Fruit fly (Drosophila melanogaster) whole organism, embryonic: ENCODE results near the gene CG3529.
A peak's percentile ranks its signal among the peaks of the same experiment; 100 is the strongest.

Experiments used
- Atf-2 ChIP-seq: fragments of 200-800 bp; sonication (Bioruptor generic); optimal IDR thresholded peaks from 2 replicates; lab custom pipeline; 2016; ENCODE audit warnings: missing biosample characterization, missing genetic modification characterization
- C15 ChIP-seq: fragments of 200-800 bp; sonication (Bioruptor generic); IDR thresholded peaks from 3 replicates; pipeline ENCODE4 v1.3.6; 2022; ENCODE audit warnings: missing biosample characterization, missing genetic modification characterization
- CG10543 ChIP-seq: fragments of 200-800 bp; sonication (Bioruptor generic); optimal IDR thresholded peaks from 3 replicates; lab custom pipeline; 2017; ENCODE audit warnings: missing biosample characterization, mild to moderate bottlenecking, missing genetic modification characterization, moderate library complexity
- CG14441 ChIP-seq: fragments of 200-800 bp; sonication (Bioruptor generic); IDR thresholded peaks from 2 replicates; pipeline ENCODE4 v1.3.6; 2022; ENCODE audit warnings: missing biosample characterization, missing genetic modification characterization
- CG16779 ChIP-seq: fragments of 200-800 bp; sonication (Bioruptor generic); IDR thresholded peaks from 2 replicates; pipeline ENCODE4 v1.3.6; 2022; ENCODE audit warnings: missing biosample characterization, missing genetic modification characterization
- CG16813 ChIP-seq: fragments of 200-800 bp; sonication (Bioruptor generic); IDR thresholded peaks from 3 replicates; pipeline ENCODE4 v1.3.6; 2022; ENCODE audit warnings: missing biosample characterization, missing genetic modification characterization; ENCODE audit not compliant: partially characterized antibody
- CG17385 ChIP-seq: fragments of 200-800 bp; sonication (Bioruptor generic); optimal IDR thresholded peaks from 3 replicates; lab custom pipeline; 2018; ENCODE audit warnings: missing biosample characterization, mild to moderate bottlenecking, missing genetic modification characterization
- CG17568 ChIP-seq: fragments of 200-800 bp; sonication (Bioruptor generic); optimal IDR thresholded peaks from 2 replicates; lab custom pipeline; 2018; ENCODE audit warnings: missing biosample characterization, mild to moderate bottlenecking, missing genetic modification characterization, moderate library complexity
- CG18619 ChIP-seq: fragments of 200-800 bp; sonication (Bioruptor generic); optimal IDR thresholded peaks from 3 replicates; lab custom pipeline; 2017; ENCODE audit warnings: missing biosample characterization, mild to moderate bottlenecking, missing genetic modification characterization
- CG31441 ChIP-seq: fragments of 200-800 bp; sonication (Bioruptor generic); IDR thresholded peaks from 2 replicates; pipeline ENCODE4 v1.3.6; 2022; ENCODE audit warnings: missing biosample characterization, missing genetic modification characterization
- CG3407 ChIP-seq: fragments of 200-800 bp; sonication (Bioruptor generic); optimal IDR thresholded peaks from 2 replicates; lab custom pipeline; 2018; ENCODE audit warnings: missing biosample characterization, mild to moderate bottlenecking, missing genetic modification characterization
- CG43689 ChIP-seq: fragments of 200-800 bp; sonication (Bioruptor generic); IDR thresholded peaks from 2 replicates; pipeline ENCODE4 v1.3.6; 2022; ENCODE audit warnings: missing biosample characterization, missing genetic modification characterization
- CG4820 ChIP-seq: fragments of 200-800 bp; sonication (Bioruptor generic); optimal IDR thresholded peaks from 3 replicates; lab custom pipeline; 2016; ENCODE audit warnings: missing biosample characterization, missing genetic modification characterization
- CG6175 ChIP-seq: fragments of 200-800 bp; sonication (Bioruptor generic); IDR thresholded peaks from 3 replicates; pipeline ENCODE4 v1.3.6; 2022; ENCODE audit warnings: missing biosample characterization, missing genetic modification characterization
- CG6765 ChIP-seq: fragments of 200-800 bp; sonication (Bioruptor generic); optimal IDR thresholded peaks from 3 replicates; lab custom pipeline; 2017; ENCODE audit warnings: missing biosample characterization, mild to moderate bottlenecking, missing genetic modification characterization
- CG6791 ChIP-seq: fragments of 200-800 bp; sonication (Bioruptor generic); IDR thresholded peaks from 3 replicates; pipeline ENCODE4 v1.3.6; 2022; ENCODE audit warnings: missing biosample characterization, missing genetic modification characterization; ENCODE audit not compliant: partially characterized antibody
- CG7786 ChIP-seq: fragments of 200-800 bp; sonication (Bioruptor generic); optimal IDR thresholded peaks from 2 replicates; lab custom pipeline; 2016; ENCODE audit warnings: missing biosample characterization, missing genetic modification characterization
- CG7928 ChIP-seq: fragments of 200-800 bp; sonication (Bioruptor generic); optimal IDR thresholded peaks from 2 replicates; lab custom pipeline; 2017; ENCODE audit warnings: missing biosample characterization, mild to moderate bottlenecking, missing genetic modification characterization
- CG7987 ChIP-seq: fragments of 200-800 bp; sonication (Bioruptor generic); optimal IDR thresholded peaks from 2 replicates; lab custom pipeline; 2018; ENCODE audit warnings: missing biosample characterization, mild to moderate bottlenecking, missing genetic modification characterization, moderate library complexity
- CG8765 ChIP-seq: fragments of 200-800 bp; sonication (Bioruptor generic); IDR thresholded peaks from 2 replicates; pipeline ENCODE4 v1.3.6; 2022; ENCODE audit warnings: missing biosample characterization, missing genetic modification characterization
- CG9876 ChIP-seq: fragments of 200-800 bp; sonication (Bioruptor generic); optimal IDR thresholded peaks from 2 replicates; lab custom pipeline; 2016; ENCODE audit warnings: missing biosample characterization, missing genetic modification characterization
- Dfd ChIP-seq, 2 experiments: fragments of >200 bp; optimal IDR thresholded peaks; 2 replicates each; lab custom pipeline; 2017; ENCODE audit warnings: missing biosample characterization in 2 of 2, missing genetic modification characterization in 2 of 2
- Doc2 ChIP-seq: fragments of 200-800 bp; sonication (Bioruptor generic); IDR thresholded peaks from 2 replicates; pipeline ENCODE4 v1.3.6; 2022; ENCODE audit warnings: missing biosample characterization, missing genetic modification characterization
- Drgx ChIP-seq: fragments of 200-800 bp; sonication (Bioruptor generic); IDR thresholded peaks from 2 replicates; pipeline ENCODE4 v1.3.6; 2022; ENCODE audit warnings: missing biosample characterization, missing genetic modification characterization
- Gsc ChIP-seq: fragments of 200-800 bp; sonication (Bioruptor generic); IDR thresholded peaks from 2 replicates; pipeline ENCODE4 v1.3.6; 2022; ENCODE audit warnings: missing biosample characterization, missing genetic modification characterization
- Gug ChIP-seq: fragments of 200-800 bp; sonication (Bioruptor generic); IDR thresholded peaks from 4 replicates; pipeline ENCODE4 v1.3.6; 2022; ENCODE audit warnings: missing biosample characterization, missing genetic modification characterization
- HLHmδ ChIP-seq: fragments of 200-800 bp; sonication (Bioruptor generic); optimal IDR thresholded peaks from 2 replicates; lab custom pipeline; 2018; ENCODE audit warnings: missing biosample characterization, mild to moderate bottlenecking, missing genetic modification characterization, moderate library complexity
- Hsf ChIP-seq: fragments of 200-800 bp; sonication (Bioruptor generic); optimal IDR thresholded peaks from 3 replicates; lab custom pipeline; 2016; ENCODE audit warnings: missing biosample characterization, missing genetic modification characterization
- Kr ChIP-seq: fragments of 200-800 bp; sonication (Bioruptor generic); optimal IDR thresholded peaks from 2 replicates; lab custom pipeline; 2017; ENCODE audit warnings: missing biosample characterization, mild to moderate bottlenecking, missing genetic modification characterization
- Max ChIP-seq: fragments of 200-800 bp; sonication (Bioruptor generic); optimal IDR thresholded peaks from 2 replicates; lab custom pipeline; 2016; ENCODE audit warnings: missing biosample characterization, mild to moderate bottlenecking, missing genetic modification characterization
- Meics ChIP-seq: fragments of 200-800 bp; sonication (Bioruptor generic); optimal IDR thresholded peaks from 2 replicates; lab custom pipeline; 2017; ENCODE audit warnings: missing biosample characterization, mild to moderate bottlenecking, missing genetic modification characterization
- NC2β ChIP-seq: fragments of 200-800 bp; sonication (Bioruptor generic); optimal IDR thresholded peaks from 2 replicates; lab custom pipeline; 2016; ENCODE audit warnings: missing biosample characterization, missing genetic modification characterization
- PHDP ChIP-seq: fragments of 200-800 bp; sonication (Bioruptor generic); optimal IDR thresholded peaks from 3 replicates; lab custom pipeline; 2018; ENCODE audit warnings: missing biosample characterization, mild to moderate bottlenecking, missing genetic modification characterization, moderate library complexity
- Sin3A ChIP-seq: fragments of >200 bp; optimal IDR thresholded peaks from 2 replicates; lab custom pipeline; 2018
- Sox102F ChIP-seq: fragments of 200-800 bp; sonication (Bioruptor generic); optimal IDR thresholded peaks from 2 replicates; lab custom pipeline; 2018; ENCODE audit warnings: missing biosample characterization, mild to moderate bottlenecking, missing genetic modification characterization, moderate library complexity
- TFAM ChIP-seq: fragments of 200-800 bp; sonication (Bioruptor generic); optimal IDR thresholded peaks from 2 replicates; lab custom pipeline; 2017; ENCODE audit warnings: missing biosample characterization, missing genetic modification characterization, inconsistent platforms
- aop ChIP-seq: fragments of 200-800 bp; sonication (Bioruptor generic); IDR thresholded peaks from 2 replicates; pipeline ENCODE4 v1.3.6; 2022; ENCODE audit warnings: missing biosample characterization, missing genetic modification characterization
- ase ChIP-seq: fragments of 200-800 bp; sonication (Bioruptor generic); IDR thresholded peaks from 3 replicates; pipeline ENCODE4 v1.3.6; 2022; ENCODE audit warnings: missing biosample characterization, missing genetic modification characterization
- chinmo ChIP-seq: fragments of 200-800 bp; sonication (Bioruptor generic); IDR thresholded peaks from 4 replicates; pipeline ENCODE4 v1.3.6; 2022; ENCODE audit warnings: missing biosample characterization, missing genetic modification characterization; ENCODE audit not compliant: partially characterized antibody
- croc ChIP-seq: fragments of 200-800 bp; sonication (Bioruptor generic); conservative IDR thresholded peaks from 3 replicates; pipeline ENCODE4 v1.3.6; 2022; ENCODE audit warnings: missing biosample characterization, missing genetic modification characterization
- fu2 ChIP-seq: fragments of 200-800 bp; sonication (Bioruptor generic); optimal IDR thresholded peaks from 2 replicates; lab custom pipeline; 2016; ENCODE audit warnings: missing biosample characterization, missing genetic modification characterization
- h ChIP-seq: fragments of >200 bp; optimal IDR thresholded peaks from 2 replicates; lab custom pipeline; 2017
- jumu ChIP-seq: fragments of 200-800 bp; sonication (Bioruptor generic); optimal IDR thresholded peaks from 3 replicates; lab custom pipeline; 2016; ENCODE audit warnings: missing biosample characterization, missing genetic modification characterization
- lmd ChIP-seq: fragments of 200-800 bp; sonication (Bioruptor generic); IDR thresholded peaks from 2 replicates; pipeline ENCODE4 v1.3.6; 2022; ENCODE audit warnings: missing biosample characterization, missing genetic modification characterization
- onecut ChIP-seq: fragments of 200-800 bp; sonication (Bioruptor generic); IDR thresholded peaks from 2 replicates; pipeline ENCODE4 v1.3.6; 2022; ENCODE audit warnings: missing biosample characterization, missing genetic modification characterization
- phol ChIP-seq: fragments of 200-800 bp; sonication (Bioruptor generic); optimal IDR thresholded peaks from 3 replicates; lab custom pipeline; 2018; ENCODE audit warnings: missing biosample characterization, mild to moderate bottlenecking, missing genetic modification characterization, moderate library complexity
- sug ChIP-seq: fragments of 200-800 bp; optimal IDR thresholded peaks from 2 replicates; lab custom pipeline; 2019; ENCODE audit warnings: missing biosample characterization, mild to moderate bottlenecking, missing genetic modification characterization, moderate library complexity
- tll ChIP-seq, 2 experiments: fragments of 200-800 bp in 1 of 2; fragments of >200 bp in 1 of 2; sonication (Bioruptor generic) in 1 of 2; optimal IDR thresholded peaks; 2 replicates each; lab custom pipeline; 2017 to 2019; ENCODE audit warnings: missing biosample characterization in 2 of 2, missing genetic modification characterization in 2 of 2, mild to moderate bottlenecking in 1 of 2, moderate library complexity in 1 of 2
- z ChIP-seq: fragments of 200-800 bp; sonication (Bioruptor generic); IDR thresholded peaks from 3 replicates; pipeline ENCODE4 v1.3.6; 2022; ENCODE audit warnings: missing biosample characterization, missing genetic modification characterization
- zen2 ChIP-seq: fragments of 200-800 bp; sonication (Bioruptor generic); IDR thresholded peaks from 3 replicates; pipeline ENCODE4 v1.3.6; 2022; ENCODE audit warnings: missing biosample characterization, missing genetic modification characterization; ENCODE audit not compliant: partially characterized antibody

Gene CG3529

dm6 chr3L:9429665-9430607 lies 16.7 kb upstream of the CG3529 start, which contains the start of the genes RpS17 and MTF-1 (continued):
- no peak for TF ChIP-seq fu2 (GFP tag; lab: Kevin White, UChicago)
- peak; percentile 19 for TF ChIP-seq sug (tag; lab: Kevin White, UChicago)
- TF ChIP-seq Gug (GFP tag; lab: Robert Waterston, UW), result no peak
- TF ChIP-seq CG9876 (GFP tag; lab: Kevin White, UChicago), result peak; percentile 32
- peak; percentile 66 for TF ChIP-seq PHDP (tag; lab: Kevin White, UChicago)
- peak; percentile 63 for TF ChIP-seq Hsf (GFP tag; lab: Kevin White, UChicago)
- TF ChIP-seq Sin3A (lab: Kevin White, UChicago), result no peak
- peak; percentile 41; the same call in 1 of the 2 replicates for TF ChIP-seq CG31441
- TF ChIP-seq chinmo (GFP tag; lab: Robert Waterston, UW), result no peak
- TF ChIP-seq CG6791 (GFP tag; lab: Robert Waterston, UW), result no peak
- no peak for TF ChIP-seq tll (GFP tag; optimal IDR thresholded peaks at IDR 0.05; lab: Kevin White, UChicago)
- no peak for TF ChIP-seq CG6175 (GFP tag; lab: Robert Waterston, UW)
- no peak for TF ChIP-seq Gsc (GFP tag; lab: Robert Waterston, UW)
- peak; percentile 78 for TF ChIP-seq CG17568
- TF ChIP-seq CG14441 (GFP tag; lab: Robert Waterston, UW), result peak; percentile 21; the same call in 1 of the 2 replicates
- peak; percentile 51; the same call in 2 of the 3 replicates for TF ChIP-seq ase (GFP tag; lab: Robert Waterston, UW)
- TF ChIP-seq Doc2 (GFP tag; lab: Robert Waterston, UW), result no peak
- peak; percentile 70 for TF ChIP-seq onecut (GFP tag; lab: Robert Waterston, UW)
- peak; percentile 44 for TF ChIP-seq phol (tag; lab: Kevin White, UChicago)
- no peak for TF ChIP-seq Sox102F
- no peak for TF ChIP-seq Drgx
- no peak for TF ChIP-seq CG16779
- no peak for TF ChIP-seq croc (GFP tag; lab: Robert Waterston, UW)
- TF ChIP-seq Dfd (GFP tag; optimal IDR thresholded peaks at IDR 0.05; lab: Kevin White, UChicago), result no peak
- peak; percentile 64 for TF ChIP-seq CG7987 (GFP tag; lab: Kevin White, UChicago)
- peak; percentile 71 for TF ChIP-seq CG17385 (GFP tag; lab: Kevin White, UChicago)
- TF ChIP-seq CG6765 (GFP tag; lab: Kevin White, UChicago), result peak; percentile 73
- TF ChIP-seq z, result no peak
- peak; percentile 22 for TF ChIP-seq CG10543 (GFP tag; lab: Kevin White, UChicago)
- peak; percentile 26 for TF ChIP-seq Max (GFP tag; lab: Kevin White, UChicago)
- peak; percentile 52 for TF ChIP-seq CG18619 (GFP tag; lab: Kevin White, UChicago)
- no peak for TF ChIP-seq Atf-2
- TF ChIP-seq C15 (GFP tag; lab: Robert Waterston, UW), result no peak
- TF ChIP-seq HLHmδ, result peak; percentile 27
- no peak for TF ChIP-seq jumu (GFP tag; lab: Kevin White, UChicago)
- peak; percentile 93 for TF ChIP-seq NC2β (GFP tag; lab: Kevin White, UChicago)
- TF ChIP-seq CG4820 (GFP tag; lab: Kevin White, UChicago), result no peak
- no peak for TF ChIP-seq CG7928
- TF ChIP-seq h (lab: Kevin White, UChicago), result no peak
- no peak for TF ChIP-seq aop (GFP tag; lab: Robert Waterston, UW)
- TF ChIP-seq CG3407, result peak; percentile 30
- TF ChIP-seq Kr (GFP tag; lab: Kevin White, UChicago), result no peak
- TF ChIP-seq CG43689 (GFP tag; lab: Robert Waterston, UW), result no peak
- TF ChIP-seq lmd (GFP tag; lab: Robert Waterston, UW), result no peak; the same call in 1 of the 2 replicates
- no peak for TF ChIP-seq CG16813
- TF ChIP-seq TFAM (GFP tag; lab: Kevin White, UChicago), result no peak
- no peak for TF ChIP-seq CG7786 (GFP tag; lab: Kevin White, UChicago)
- peak; percentile 73 for TF ChIP-seq Meics (GFP tag; lab: Kevin White, UChicago)
- TF ChIP-seq zen2 (GFP tag; lab: Robert Waterston, UW), result no peak
- no peak for TF ChIP-seq CG8765 (GFP tag; lab: Robert Waterston, UW)
